Worm (Caenorhabditis elegans) whole organism, L3 larva: ENCODE measurements around the gene K05D4.9.

Experiments
- aly-2 ChIP-seq: fragments of 150-350 bp; optimal IDR thresholded peaks from 2 replicates; lab custom pipeline; 2014; ENCODE audit warnings: missing biosample characterization, missing genetic modification characterization
- ceh-82 ChIP-seq: fragments of 150-350 bp; optimal IDR thresholded peaks from 2 replicates; lab custom pipeline; 2014; ENCODE audit warnings: missing biosample characterization, missing genetic modification characterization
- daf-12 ChIP-seq: fragments of 150-350 bp; optimal IDR thresholded peaks from 2 replicates; lab custom pipeline; 2014; ENCODE audit warnings: missing biosample characterization, missing genetic modification reagents, missing genetic modification characterization
- egl-27 ChIP-seq: sonication (generic microtip); optimal IDR thresholded peaks from 4 replicates; lab custom pipeline; 2017; ENCODE audit warnings: missing biosample characterization, missing genetic modification reagents, missing genetic modification characterization
- fkh-10 ChIP-seq: sonication (generic microtip); optimal IDR thresholded peaks from 2 replicates; lab custom pipeline; 2017; ENCODE audit warnings: missing biosample characterization, missing genetic modification reagents, missing genetic modification characterization
- fkh-2 ChIP-seq: fragments of 150-350 bp; optimal IDR thresholded peaks from 2 replicates; lab custom pipeline; 2014; ENCODE audit warnings: missing biosample characterization, missing genetic modification reagents, missing genetic modification characterization
- jun-1 ChIP-seq: fragments of 150-350 bp; optimal IDR thresholded peaks from 2 replicates; lab custom pipeline; 2014; ENCODE audit warnings: missing biosample characterization, missing genetic modification reagents, missing genetic modification characterization
- nhr-237 ChIP-seq: fragments of 150-350 bp; optimal IDR thresholded peaks from 2 replicates; lab custom pipeline; 2014; ENCODE audit warnings: missing biosample characterization, missing genetic modification characterization
- pha-4 ChIP-seq: fragments of 150-350 bp; optimal IDR thresholded peaks from 2 replicates; lab custom pipeline; 2014; ENCODE audit warnings: missing biosample characterization, missing genetic modification reagents, missing genetic modification characterization
- skn-1 ChIP-seq: fragments of 150-350 bp; optimal IDR thresholded peaks from 2 replicates; lab custom pipeline; 2014; ENCODE audit warnings: missing biosample characterization, missing genetic modification characterization
- unc-62 ChIP-seq: fragments of 150-350 bp; sonication (generic microtip); optimal IDR thresholded peaks from 4 replicates; lab custom pipeline; 2014; ENCODE audit warnings: missing biosample characterization, missing genetic modification reagents, missing genetic modification characterization
- ztf-11 ChIP-seq: fragments of 150-350 bp; optimal IDR thresholded peaks from 2 replicates; lab custom pipeline; 2014; ENCODE audit warnings: missing biosample characterization, missing genetic modification characterization
- ztf-4 ChIP-seq: fragments of 150-350 bp; optimal IDR thresholded peaks from 2 replicates; lab custom pipeline; 2014; ENCODE audit warnings: missing biosample characterization, missing genetic modification characterization

ce11 chrV:16169026-16169425, 2.6 kb downstream of the K05D4.9 start, which contains the start of gene str-111:
- TF ChIP-seq jun-1 (tag; lab: Kevin White, UChicago) (no peak), skn-1 (tag; lab: Kevin White, UChicago) (no peak), daf-12 (tag; lab: Kevin White, UChicago) (no peak), ceh-82 (no peak), egl-27 (tag; lab: Kevin White, UChicago) (no peak), ztf-4 (tag; lab: Kevin White, UChicago) (no peak), pha-4 (tag; lab: Kevin White, UChicago) (no peak), unc-62 (GFP tag; lab: Kevin White, UChicago) (no peak), aly-2 (tag; lab: Kevin White, UChicago) (no peak), nhr-237 (tag; lab: Kevin White, UChicago) (no peak), fkh-2 (tag; lab: Kevin White, UChicago) (no peak), fkh-10 (GFP tag; lab: Kevin White, UChicago) (no peak), ztf-11 (tag; lab: Kevin White, UChicago) (no peak)
